Worm (Caenorhabditis elegans) whole organism, young adult: Measurements from ENCODE around the gene orc-2.

ENCODE experiments used
- C17E4.6 ChIP-seq: fragments of 200-800 bp; sonication (Bioruptor generic); IDR thresholded peaks from 2 replicates; pipeline ENCODE4 v1.3.6; 2022; ENCODE audit warnings: missing genetic modification reagents, missing genetic modification characterization, missing compliant biosample characterization
- F10E7.11 ChIP-seq: sonication (generic microtip); optimal IDR thresholded peaks from 2 replicates; lab custom pipeline; 2017; ENCODE audit warnings: mild to moderate bottlenecking, missing genetic modification characterization, moderate library complexity, missing compliant biosample characterization
- F49E8.2 ChIP-seq: sonication (generic microtip); optimal IDR thresholded peaks from 3 replicates; lab custom pipeline; 2017; ENCODE audit warnings: missing genetic modification characterization, mild to moderate bottlenecking, missing compliant biosample characterization, antibody characterized with exemption, moderate library complexity; ENCODE audit not compliant: insufficient read depth
- F55B11.4 ChIP-seq: sonication (generic microtip); optimal IDR thresholded peaks from 2 replicates; lab custom pipeline; 2016; ENCODE audit warnings: missing compliant biosample characterization, missing genetic modification characterization, borderline replicate concordance; ENCODE audit not compliant: insufficient read depth
- K11D2.4 ChIP-seq: fragments of 200-800 bp; sonication (Bioruptor generic); IDR thresholded peaks from 2 replicates; pipeline ENCODE4 v1.3.6; 2022; ENCODE audit warnings: missing genetic modification reagents, missing genetic modification characterization, missing compliant biosample characterization
- T07F8.4 ChIP-seq: sonication (generic microtip); optimal IDR thresholded peaks from 2 replicates; lab custom pipeline; 2016; ENCODE audit warnings: mild to moderate bottlenecking, missing genetic modification characterization, moderate library complexity, missing compliant biosample characterization
- Y67H2A.10 ChIP-seq: fragments of 200-800 bp; sonication (Bioruptor generic); conservative IDR thresholded peaks from 2 replicates; pipeline ENCODE4 v1.3.6; 2022; ENCODE audit warnings: missing genetic modification reagents, missing genetic modification characterization, missing compliant biosample characterization
- aptf-2 ChIP-seq: fragments of 200-800 bp; sonication (Bioruptor generic); conservative IDR thresholded peaks from 2 replicates; pipeline ENCODE4 v1.3.6; 2022; ENCODE audit warnings: missing genetic modification reagents, missing genetic modification characterization, missing compliant biosample characterization
- bed-1 ChIP-seq: fragments of 200-800 bp; sonication (Bioruptor generic); IDR thresholded peaks from 2 replicates; pipeline ENCODE4 v1.3.6; 2022; ENCODE audit warnings: missing genetic modification reagents, missing genetic modification characterization, missing compliant biosample characterization
- cebp-1 ChIP-seq, 2 experiments: fragments of 200-800 bp in 1 of 2; sonication (Bioruptor generic) in 1 of 2; sonication (generic microtip) in 1 of 2; IDR thresholded peaks in 1 of 2; optimal IDR thresholded peaks in 1 of 2; 2 replicates each; pipeline versions ENCODE4 v1.3.6 to Lab custom; 2017 to 2022; ENCODE audit warnings: missing compliant biosample characterization in 2 of 2, missing genetic modification characterization in 2 of 2, mild to moderate bottlenecking in 1 of 2, missing genetic modification reagents in 1 of 2, moderate library complexity in 1 of 2
- cebp-2 ChIP-seq: fragments of 200-800 bp; sonication (Bioruptor generic); IDR thresholded peaks from 2 replicates; pipeline ENCODE4 v1.3.6; 2022; ENCODE audit warnings: missing genetic modification characterization, missing compliant biosample characterization
- ceh-100 ChIP-seq: fragments of 200-800 bp; sonication (Bioruptor generic); IDR thresholded peaks from 2 replicates; pipeline ENCODE4 v1.3.6; 2022; ENCODE audit warnings: missing genetic modification reagents, missing genetic modification characterization, missing compliant biosample characterization
- ceh-58 ChIP-seq: fragments of 200-800 bp; sonication (Bioruptor generic); IDR thresholded peaks from 2 replicates; pipeline ENCODE4 v1.3.6; 2022; ENCODE audit warnings: missing genetic modification characterization, missing compliant biosample characterization
- ceh-91 ChIP-seq: fragments of 200-800 bp; sonication (Bioruptor generic); IDR thresholded peaks from 2 replicates; pipeline ENCODE4 v1.3.6; 2022; ENCODE audit warnings: missing genetic modification reagents, missing genetic modification characterization, missing compliant biosample characterization
- die-1 ChIP-seq: sonication (generic microtip); optimal IDR thresholded peaks from 2 replicates; lab custom pipeline; 2016; ENCODE audit warnings: missing genotype, mild to moderate bottlenecking, missing genetic modification characterization, missing compliant biosample characterization
- dox-1 ChIP-seq: fragments of 200-800 bp; sonication (Bioruptor generic); IDR thresholded peaks from 2 replicates; pipeline ENCODE4 v1.3.6; 2022; ENCODE audit warnings: missing genetic modification reagents, missing genetic modification characterization, missing compliant biosample characterization
- dpl-1 ChIP-seq: fragments of 150-350 bp; optimal IDR thresholded peaks from 2 replicates; lab custom pipeline; 2014; ENCODE audit warnings: missing biosample characterization, missing genetic modification reagents, missing genetic modification characterization
- efl-1 ChIP-seq: fragments of 150-350 bp; optimal IDR thresholded peaks from 2 replicates; lab custom pipeline; 2014; ENCODE audit warnings: missing biosample characterization, missing genetic modification reagents, missing genetic modification characterization
- egl-44 ChIP-seq: fragments of 200-800 bp; sonication (Bioruptor generic); IDR thresholded peaks from 2 replicates; pipeline ENCODE4 v1.3.6; 2022; ENCODE audit warnings: missing genetic modification reagents, missing genetic modification characterization, missing compliant biosample characterization
- ekl-4 ChIP-seq: fragments of 200-800 bp; sonication (Bioruptor generic); IDR thresholded peaks from 2 replicates; pipeline ENCODE4 v1.3.6; 2022; ENCODE audit warnings: missing genetic modification reagents, missing genetic modification characterization, missing compliant biosample characterization
- him-1 ChIP-seq: sonication (generic microtip); optimal IDR thresholded peaks from 2 replicates; lab custom pipeline; 2016; ENCODE audit warnings: missing genotype, missing genetic modification reagents, missing genetic modification characterization, missing compliant biosample characterization
- let-607 ChIP-seq, 2 experiments: fragments of 200-800 bp in 1 of 2; sonication (Bioruptor generic) in 1 of 2; sonication (generic microtip) in 1 of 2; optimal IDR thresholded peaks; 2 replicates each; lab custom pipeline; 2016 to 2018; ENCODE audit warnings: mild to moderate bottlenecking in 2 of 2, missing compliant biosample characterization in 2 of 2, missing genetic modification characterization in 2 of 2, moderate library complexity in 2 of 2, missing genotype in 1 of 2
- lin-54 ChIP-seq: fragments of 200-800 bp; sonication (Bioruptor generic); optimal IDR thresholded peaks from 2 replicates; lab custom pipeline; 2018; ENCODE audit warnings: mild to moderate bottlenecking, missing genetic modification characterization, missing compliant biosample characterization
- lsl-1 ChIP-seq: fragments of 200-800 bp; sonication (Bioruptor generic); optimal IDR thresholded peaks from 2 replicates; lab custom pipeline; 2018; ENCODE audit warnings: mild to moderate bottlenecking, missing genetic modification characterization, moderate library complexity, missing compliant biosample characterization
- madf-6 ChIP-seq: fragments of 200-800 bp; sonication (Bioruptor generic); IDR thresholded peaks from 2 replicates; pipeline ENCODE4 v1.3.6; 2022; ENCODE audit warnings: missing genetic modification reagents, missing genetic modification characterization, missing compliant biosample characterization
- mcd-1 ChIP-seq: fragments of 200-800 bp; sonication (Bioruptor generic); IDR thresholded peaks from 2 replicates; pipeline ENCODE4 v1.3.6; 2022; ENCODE audit warnings: missing genetic modification reagents, missing genetic modification characterization, missing compliant biosample characterization
- mes-4 ChIP-seq: sonication (generic microtip); optimal IDR thresholded peaks from 2 replicates; lab custom pipeline; 2016; ENCODE audit warnings: missing genotype, missing genetic modification characterization, missing compliant biosample characterization
- nhr-120 ChIP-seq: fragments of 200-800 bp; sonication (Bioruptor generic); IDR thresholded peaks from 2 replicates; pipeline ENCODE4 v1.3.6; 2022; ENCODE audit warnings: missing genetic modification characterization, missing compliant biosample characterization
- nhr-27 ChIP-seq: fragments of 200-800 bp; sonication (Bioruptor generic); optimal IDR thresholded peaks from 2 replicates; lab custom pipeline; 2018; ENCODE audit warnings: mild to moderate bottlenecking, missing genetic modification characterization, moderate library complexity, missing compliant biosample characterization
- pbrm-1 ChIP-seq: fragments of 200-800 bp; sonication (Bioruptor generic); IDR thresholded peaks from 2 replicates; pipeline ENCODE4 v1.3.6; 2022; ENCODE audit warnings: missing genetic modification reagents, missing genetic modification characterization, missing compliant biosample characterization
- rpc-1 ChIP-seq, 2 experiments: fragments of 150-350 bp in 1 of 2; sonication (generic microtip) in 1 of 2; optimal IDR thresholded peaks; 2 replicates each; lab custom pipeline; 2014 to 2018; ENCODE audit warnings: missing biosample characterization in 1 of 2, missing genetic modification characterization in 1 of 2, missing genetic modification reagents in 1 of 2, missing genotype in 1 of 2
- snpc-1.3 ChIP-seq: sonication (generic microtip); optimal IDR thresholded peaks from 2 replicates; lab custom pipeline; 2017; ENCODE audit warnings: missing genetic modification characterization, mild to moderate bottlenecking, missing compliant biosample characterization, antibody characterized with exemption, moderate library complexity, missing genotype, missing genetic modification reagents; ENCODE audit not compliant: insufficient read depth
- snpc-3.4 ChIP-seq: sonication (generic microtip); optimal IDR thresholded peaks from 2 replicates; lab custom pipeline; 2017; ENCODE audit warnings: missing genetic modification characterization, mild to moderate bottlenecking, missing compliant biosample characterization, antibody characterized with exemption, moderate library complexity, missing genotype, missing genetic modification reagents
- tbp1 ChIP-seq: fragments of 200-800 bp; sonication (Bioruptor generic); optimal IDR thresholded peaks from 2 replicates; lab custom pipeline; 2018; ENCODE audit warnings: mild to moderate bottlenecking, missing genetic modification characterization, missing compliant biosample characterization
- xnd-1 ChIP-seq: sonication (generic microtip); optimal IDR thresholded peaks from 2 replicates; lab custom pipeline; 2016; ENCODE audit warnings: missing genotype, missing genetic modification reagents, missing genetic modification characterization, missing compliant biosample characterization
- ztf-28 ChIP-seq: fragments of 200-800 bp; sonication (Bioruptor generic); IDR thresholded peaks from 2 replicates; pipeline ENCODE4 v1.3.6; 2022; ENCODE audit warnings: missing genetic modification reagents, missing genetic modification characterization, missing compliant biosample characterization
- ztf-3 ChIP-seq: fragments of 200-800 bp; sonication (Bioruptor generic); optimal IDR thresholded peaks from 2 replicates; lab custom pipeline; 2018; ENCODE audit warnings: mild to moderate bottlenecking, missing genetic modification characterization, missing compliant biosample characterization

orc-2 gene

DNA sequence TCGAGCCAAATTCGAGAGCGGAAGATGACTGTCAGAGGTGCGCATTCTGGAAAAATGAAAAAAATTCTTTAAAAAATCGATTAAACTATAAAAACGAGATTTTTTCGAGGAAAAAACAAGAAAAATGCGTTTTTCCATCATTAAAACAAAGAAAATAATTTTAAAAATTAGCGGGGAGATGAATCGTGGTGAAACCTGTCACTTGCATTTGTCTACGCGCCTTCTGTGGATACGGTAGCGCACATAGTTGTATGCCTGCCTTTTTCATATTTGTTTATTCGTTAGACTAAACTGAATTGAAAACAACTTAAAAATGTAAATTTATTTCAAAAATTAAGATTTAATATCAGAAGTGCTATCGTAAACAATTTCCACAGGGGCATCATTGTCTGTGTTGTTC, 10.7 kb downstream of the orc-2 start, which contains the start of gene egg-3 (continued):
- no peak for TF ChIP-seq egl-44 (GFP tag; lab: Robert Waterston, UW)
- TF ChIP-seq F49E8.2 (tag; lab: Kevin White, UChicago), result peak; percentile 53
- TF ChIP-seq nhr-120 (GFP tag; lab: Robert Waterston, UW), result no peak
- TF ChIP-seq xnd-1 (tag; lab: Kevin White, UChicago), result peak; percentile 90
- TF ChIP-seq ztf-3, result no peak
- peak; percentile 74 for TF ChIP-seq ceh-91 (GFP tag; lab: Robert Waterston, UW)
- TF ChIP-seq dox-1 (GFP tag; lab: Robert Waterston, UW), result 0 out of 2 replicates have a peak, but pooled peaks have one; percentile 50
- TF ChIP-seq cebp-2, result no peak
- peak; percentile 47 for TF ChIP-seq snpc-3.4 (tag; lab: Kevin White, UChicago)
- no peak for TF ChIP-seq mcd-1 (GFP tag; lab: Robert Waterston, UW)
- TF ChIP-seq dpl-1 (GFP tag; lab: Kevin White, UChicago), result peak; percentile 83

DNA sequence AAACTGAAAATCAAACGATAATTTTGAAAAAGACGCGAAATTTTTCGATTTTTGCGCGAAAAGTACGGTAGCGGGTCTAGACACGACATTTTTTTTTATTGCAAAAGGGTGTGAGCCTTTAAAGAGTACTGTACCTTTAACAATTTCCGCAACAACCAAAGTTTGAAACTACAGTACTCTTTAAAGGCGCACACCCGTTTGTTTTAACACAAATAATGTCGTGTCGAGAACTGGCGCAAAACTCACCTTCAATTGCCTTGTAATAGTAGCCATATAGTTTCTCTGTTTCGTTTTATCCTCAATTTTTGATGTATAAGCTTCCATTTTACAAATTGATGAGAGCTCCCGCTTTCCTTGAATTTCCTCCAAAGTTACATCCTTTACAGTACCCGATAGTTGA, 11.5 kb downstream of the orc-2 start:
- TF ChIP-seq rpc-1 (optimal IDR thresholded peaks at IDR 0.05; lab: Kevin White, UChicago), result no peak
- no peak for TF ChIP-seq rpc-1 (tag; optimal IDR thresholded peaks at IDR 0.05; lab: Kevin White, UChicago)
- TF ChIP-seq let-607 (tag; optimal IDR thresholded peaks at IDR 0.05; lab: Kevin White, UChicago), result no peak
- 0 out of 2 replicates have a peak, but pooled peaks have one; percentile 12 for TF ChIP-seq madf-6 (GFP tag; lab: Robert Waterston, UW)
- TF ChIP-seq lin-54 (GFP tag; lab: Kevin White, UChicago), result no peak
- no peak for TF ChIP-seq ekl-4 (GFP tag; lab: Robert Waterston, UW)
- no peak for TF ChIP-seq aptf-2 (GFP tag; lab: Robert Waterston, UW)
- no peak for TF ChIP-seq efl-1 (GFP tag; lab: Kevin White, UChicago)
- TF ChIP-seq lsl-1 (GFP tag; lab: Kevin White, UChicago), result peak; percentile 41
- no peak for TF ChIP-seq K11D2.4

DNA sequence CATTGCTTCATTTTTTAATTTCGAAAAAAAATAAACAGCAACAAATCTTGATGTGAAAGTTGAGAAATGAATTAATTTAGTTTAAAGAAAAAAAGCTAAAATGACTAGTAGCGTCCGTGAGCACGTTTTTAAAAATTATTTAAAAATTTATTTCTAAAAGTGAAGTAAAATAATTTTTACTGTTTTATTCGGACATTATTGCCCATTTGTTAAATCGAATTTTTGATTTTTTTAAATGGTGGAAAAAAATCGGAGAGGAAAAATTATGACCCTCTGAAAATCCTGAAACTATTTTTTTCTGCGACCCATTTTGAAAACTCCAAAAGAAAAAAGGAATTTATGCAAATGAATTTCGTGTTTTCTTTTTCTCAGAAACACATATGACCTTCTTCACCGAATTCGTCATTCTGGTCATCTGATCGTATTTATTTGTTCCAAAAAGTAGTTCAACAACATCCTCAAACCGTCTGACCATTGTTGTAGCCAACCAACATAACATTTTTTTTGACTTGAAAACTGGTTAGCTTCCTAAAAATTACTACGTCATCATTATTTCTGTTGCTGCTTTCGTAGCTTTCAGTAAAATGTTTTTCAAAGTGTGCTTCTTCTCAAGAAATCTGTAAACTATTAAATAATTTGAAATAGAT, 12.3 kb downstream of the orc-2 start, which contains the start of gene F44F4.3:
Gene F44F4.3 (minus strand): TSS at position 51 of the 647 bp plus-strand sequence.
- TF ChIP-seq mes-4 (tag; lab: Kevin White, UChicago) (no peak), C17E4.6 (GFP tag; lab: Robert Waterston, UW) (no peak), cebp-2 (no peak), pbrm-1 (no peak), Y67H2A.10 (GFP tag; lab: Robert Waterston, UW) (no peak), bed-1 (GFP tag; lab: Robert Waterston, UW) (no peak), F55B11.4 (tag; lab: Kevin White, UChicago) (no peak), ceh-100 (GFP tag; lab: Robert Waterston, UW) (no peak), nhr-120 (GFP tag; lab: Robert Waterston, UW) (no peak), ztf-28 (GFP tag; lab: Robert Waterston, UW) (no peak), nhr-27 (no peak), him-1 (tag; lab: Kevin White, UChicago) (no peak), ceh-58 (GFP tag; lab: Robert Waterston, UW) (no peak), tbp1 (GFP tag; lab: Kevin White, UChicago) (no peak), F10E7.11 (tag; lab: Kevin White, UChicago) (no peak), snpc-1.3 (no peak), die-1 (tag; lab: Kevin White, UChicago) (no peak), T07F8.4 (tag; lab: Kevin White, UChicago) (no peak), cebp-1 (GFP tag; IDR thresholded peaks at IDR 0.05; lab: Robert Waterston, UW) (no peak), cebp-1 (tag; optimal IDR thresholded peaks at IDR 0.05; lab: Kevin White, UChicago) (no peak)
